Worm (Caenorhabditis elegans) whole organism, young adult: ENCODE data around the gene cyp-13A11.

ENCODE experiments used
- B0019.2 ChIP-seq: fragments of 200-800 bp; sonication (Bioruptor generic); conservative IDR thresholded peaks from 2 replicates; pipeline ENCODE4 v1.3.6; 2022; ENCODE audit warnings: missing genetic modification reagents, missing genetic modification characterization, missing compliant biosample characterization
- ama-1 ChIP-seq, 3 experiments: fragments of 150-350 bp in 1 of 3; sonication (generic microtip) in 2 of 3; optimal IDR thresholded peaks; 2 replicates each; lab custom pipeline; 2014 to 2018; ENCODE audit warnings: missing biosample characterization in 2 of 3, missing genetic modification characterization in 2 of 3, missing genetic modification reagents in 2 of 3
- ets-4 ChIP-seq: fragments of 200-800 bp; sonication (Bioruptor generic); optimal IDR thresholded peaks from 2 replicates; lab custom pipeline; 2018; ENCODE audit warnings: mild to moderate bottlenecking, missing genetic modification characterization, missing compliant biosample characterization
- him-1 ChIP-seq: sonication (generic microtip); optimal IDR thresholded peaks from 2 replicates; lab custom pipeline; 2016; ENCODE audit warnings: missing genotype, missing genetic modification reagents, missing genetic modification characterization, missing compliant biosample characterization
- nhr-90 ChIP-seq: sonication (generic microtip); optimal IDR thresholded peaks from 2 replicates; lab custom pipeline; 2016; ENCODE audit warnings: missing genotype, mild to moderate bottlenecking, missing genetic modification characterization, missing compliant biosample characterization
- repo-1 ChIP-seq: sonication (generic microtip); optimal IDR thresholded peaks from 2 replicates; lab custom pipeline; 2017; ENCODE audit warnings: mild to moderate bottlenecking, missing genetic modification characterization, missing compliant biosample characterization
- sdz-38 ChIP-seq: sonication (generic microtip); optimal IDR thresholded peaks from 2 replicates; lab custom pipeline; 2016; ENCODE audit warnings: missing genotype, missing genetic modification characterization, missing compliant biosample characterization
- ztf-6 ChIP-seq: fragments of 200-800 bp; sonication (Bioruptor generic); IDR thresholded peaks from 2 replicates; pipeline ENCODE4 v1.3.6; 2022; ENCODE audit warnings: missing genetic modification reagents, missing genetic modification characterization, missing compliant biosample characterization

DNA sequence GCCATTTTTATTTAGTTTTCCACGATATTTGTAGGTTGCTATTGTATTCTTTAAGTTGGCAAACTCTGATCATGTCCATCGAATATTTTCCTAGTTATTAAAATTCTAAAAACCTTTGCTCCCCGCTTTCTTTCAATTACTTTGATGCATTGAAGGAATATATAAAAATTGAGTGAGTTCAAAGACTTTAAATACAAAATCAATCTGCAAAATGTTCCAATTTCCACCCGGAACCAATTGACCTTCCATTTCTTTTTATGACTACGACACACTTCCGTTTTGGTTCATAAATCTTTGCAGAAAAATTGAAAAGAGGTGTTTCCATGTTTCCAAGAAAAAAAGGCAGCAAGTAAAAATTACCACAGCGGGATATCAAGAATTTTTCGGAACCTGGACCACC is 18.9 kb downstream of the cyp-13A11 start, which contains the start of gene F54F12.2:
- TF ChIP-seq repo-1 (tag; lab: Kevin White, UChicago): no peak
- TF ChIP-seq ztf-6 (GFP tag; lab: Robert Waterston, UW): no peak
- no peak for TF ChIP-seq ama-1 (optimal IDR thresholded peaks at IDR 0.05; lab: Kevin White, UChicago)
- no peak for TF ChIP-seq ama-1 (GFP tag; optimal IDR thresholded peaks at IDR 0.05; lab: Kevin White, UChicago)
- TF ChIP-seq B0019.2 (GFP tag; lab: Robert Waterston, UW): no peak
- no peak for TF ChIP-seq him-1 (tag; lab: Kevin White, UChicago)
- no peak for TF ChIP-seq ets-4 (GFP tag; lab: Kevin White, UChicago)
- no peak for TF ChIP-seq nhr-90
- no peak for TF ChIP-seq sdz-38
